Fruit fly (Drosophila melanogaster): Measurements from ENCODE around the gene CG6813.

The CG6813 gene

dm6 chr3R:11626571-11626970, at the start of gene CG6813, which contains the start of gene CG18764:
TSS of gene CG6813 (minus strand) at chr3R:11626638.
TSS of gene CG18764 (plus strand) at chr3R:11626889.
- TF ChIP-seq EcR (GFP tag; optimal IDR thresholded peaks at IDR 0.05) (no peak), psq (optimal IDR thresholded peaks at IDR 0.05) (no peak), CG8478 (optimal IDR thresholded peaks at IDR 0.05) (no peak), pan (optimal IDR thresholded peaks at IDR 0.05) (no peak), Dll (optimal IDR thresholded peaks at IDR 0.05) (no peak), usp (GFP tag; optimal IDR thresholded peaks at IDR 0.05) (no peak)

- no peak for TF ChIP-seq EcR (GFP tag; optimal IDR thresholded peaks at IDR 0.05)
- no peak for TF ChIP-seq pan (optimal IDR thresholded peaks at IDR 0.05)
- no peak for TF ChIP-seq CG8478 (optimal IDR thresholded peaks at IDR 0.05)
- no peak for TF ChIP-seq Dll (optimal IDR thresholded peaks at IDR 0.05)
- TF ChIP-seq psq (optimal IDR thresholded peaks at IDR 0.05): no peak
- no peak for TF ChIP-seq usp (GFP tag; optimal IDR thresholded peaks at IDR 0.05)
Observed at dm6 chr3R:11673955-11674663, 47.7 kb upstream of the CG6813 start, which contains the start of gene CG14715. TSS of gene CG14715 (plus strand) at chr3R:11674221.

dm6 chr3R:11671784-11672183, 45.3 kb upstream of the CG6813 start:
- no peak for TF ChIP-seq CG8478 (optimal IDR thresholded peaks at IDR 0.05)
- TF ChIP-seq pan (optimal IDR thresholded peaks at IDR 0.05): no peak
- TF ChIP-seq Dll (optimal IDR thresholded peaks at IDR 0.05): no peak
- no peak for TF ChIP-seq psq (optimal IDR thresholded peaks at IDR 0.05)
- no peak for TF ChIP-seq usp (GFP tag; optimal IDR thresholded peaks at IDR 0.05)
- TF ChIP-seq EcR (GFP tag; optimal IDR thresholded peaks at IDR 0.05): no peak

dm6 chr3R:11670888-11671287, 44.5 kb upstream of the CG6813 start:
- TF ChIP-seq pan (optimal IDR thresholded peaks at IDR 0.05) (no peak), Dll (optimal IDR thresholded peaks at IDR 0.05) (no peak), usp (GFP tag; optimal IDR thresholded peaks at IDR 0.05) (no peak)

- TF ChIP-seq usp (GFP tag; optimal IDR thresholded peaks at IDR 0.05) (no peak), psq (optimal IDR thresholded peaks at IDR 0.05) (no peak), Dll (optimal IDR thresholded peaks at IDR 0.05) (no peak), CG8478 (optimal IDR thresholded peaks at IDR 0.05) (no peak), EcR (GFP tag; optimal IDR thresholded peaks at IDR 0.05) (no peak), pan (optimal IDR thresholded peaks at IDR 0.05) (no peak)
Observed at dm6 chr3R:11669954-11670347, 43.5 kb upstream of the CG6813 start.

dm6 chr3R:11669017-11669953, 42.8 kb upstream of the CG6813 start:
- TF ChIP-seq Dll (optimal IDR thresholded peaks at IDR 0.05): no peak
- TF ChIP-seq CG8478 (optimal IDR thresholded peaks at IDR 0.05): no peak
- no peak for TF ChIP-seq psq (optimal IDR thresholded peaks at IDR 0.05)
- no peak for TF ChIP-seq EcR (GFP tag; optimal IDR thresholded peaks at IDR 0.05)
- no peak for TF ChIP-seq usp (GFP tag; optimal IDR thresholded peaks at IDR 0.05)
- no peak for TF ChIP-seq pan (optimal IDR thresholded peaks at IDR 0.05)

dm6 chr3R:11665925-11666687, 39.7 kb upstream of the CG6813 start:
- TF ChIP-seq psq (optimal IDR thresholded peaks at IDR 0.05): no peak
- no peak for TF ChIP-seq pan (optimal IDR thresholded peaks at IDR 0.05)
- TF ChIP-seq CG8478 (optimal IDR thresholded peaks at IDR 0.05): no peak
- TF ChIP-seq usp (GFP tag; optimal IDR thresholded peaks at IDR 0.05): no peak
- no peak for TF ChIP-seq Dll (optimal IDR thresholded peaks at IDR 0.05)
- TF ChIP-seq EcR (GFP tag; optimal IDR thresholded peaks at IDR 0.05): no peak

dm6 chr3R:11665508-11665907, 39.1 kb upstream of the CG6813 start:
- TF ChIP-seq Dll (optimal IDR thresholded peaks at IDR 0.05) (no peak), pan (optimal IDR thresholded peaks at IDR 0.05) (no peak), EcR (GFP tag; optimal IDR thresholded peaks at IDR 0.05) (no peak), usp (GFP tag; optimal IDR thresholded peaks at IDR 0.05) (no peak), psq (optimal IDR thresholded peaks at IDR 0.05) (no peak), CG8478 (optimal IDR thresholded peaks at IDR 0.05) (no peak)

dm6 chr3R:11663441-11663840, 37.0 kb upstream of the CG6813 start:
- no peak for TF ChIP-seq usp (GFP tag; optimal IDR thresholded peaks at IDR 0.05)
- TF ChIP-seq EcR (GFP tag; optimal IDR thresholded peaks at IDR 0.05): no peak
- TF ChIP-seq Dll (optimal IDR thresholded peaks at IDR 0.05): no peak
- TF ChIP-seq psq (optimal IDR thresholded peaks at IDR 0.05): no peak
- no peak for TF ChIP-seq pan (optimal IDR thresholded peaks at IDR 0.05)
- no peak for TF ChIP-seq CG8478 (optimal IDR thresholded peaks at IDR 0.05)

dm6 chr3R:11662617-11663016, 36.2 kb upstream of the CG6813 start:
- no peak for TF ChIP-seq EcR (GFP tag; optimal IDR thresholded peaks at IDR 0.05)
- TF ChIP-seq pan (optimal IDR thresholded peaks at IDR 0.05): no peak
- no peak for TF ChIP-seq CG8478 (optimal IDR thresholded peaks at IDR 0.05)
- TF ChIP-seq psq (optimal IDR thresholded peaks at IDR 0.05): no peak
- no peak for TF ChIP-seq usp (GFP tag; optimal IDR thresholded peaks at IDR 0.05)
- TF ChIP-seq Dll (optimal IDR thresholded peaks at IDR 0.05): no peak

dm6 chr3R:11661712-11662111, 35.3 kb upstream of the CG6813 start:
- TF ChIP-seq EcR (GFP tag; optimal IDR thresholded peaks at IDR 0.05) (no peak), pan (optimal IDR thresholded peaks at IDR 0.05) (no peak), psq (optimal IDR thresholded peaks at IDR 0.05) (no peak), CG8478 (optimal IDR thresholded peaks at IDR 0.05) (no peak), usp (GFP tag; optimal IDR thresholded peaks at IDR 0.05) (no peak), Dll (optimal IDR thresholded peaks at IDR 0.05) (no peak)
